Worm (Caenorhabditis elegans): Measurements from ENCODE around the gene C24A8.5.

C24A8.5 gene

DNA sequence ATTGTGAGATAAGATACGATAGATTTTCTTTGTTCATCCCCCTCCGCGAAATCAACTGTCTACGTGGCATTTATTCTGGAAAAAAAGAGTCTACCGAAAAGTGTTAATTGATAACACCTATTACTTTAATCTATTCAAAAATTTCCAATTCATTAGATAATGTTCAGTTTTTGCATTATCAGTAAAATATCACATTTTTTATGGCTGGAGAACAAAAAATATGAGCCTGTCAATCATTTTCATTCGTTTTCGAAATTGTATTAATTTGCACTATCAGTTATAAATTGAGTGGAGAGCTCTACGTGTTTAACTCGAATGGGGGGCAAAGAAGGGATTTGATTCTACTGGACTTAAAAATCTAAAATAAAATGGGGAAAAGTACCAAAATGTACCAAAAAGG, 30.3 kb upstream of the C24A8.5 start:
- TF ChIP-seq ces-1 (GFP tag; optimal IDR thresholded peaks at IDR 0.05) (no peak), ceh-83 (GFP tag; optimal IDR thresholded peaks at IDR 0.05) (no peak), mep-1 (tag; optimal IDR thresholded peaks at IDR 0.05) (no peak), lsy-2 (tag; optimal IDR thresholded peaks at IDR 0.05) (no peak), mab-5 (tag; optimal IDR thresholded peaks at IDR 0.05) (no peak), lin-32 (GFP tag; optimal IDR thresholded peaks at IDR 0.05) (no peak), zip-8 (tag; optimal IDR thresholded peaks at IDR 0.05) (no peak), nhr-12 (tag; optimal IDR thresholded peaks at IDR 0.05) (no peak), mls-2 (tag; optimal IDR thresholded peaks at IDR 0.05) (no peak), cnd-1 (tag; optimal IDR thresholded peaks at IDR 0.05) (no peak), sem-2 (GFP tag; optimal IDR thresholded peaks at IDR 0.05) (no peak), ceh-39 (tag; optimal IDR thresholded peaks at IDR 0.05) (no peak), ceh-43 (GFP tag; optimal IDR thresholded peaks at IDR 0.05) (no peak), sptf-1 (tag; optimal IDR thresholded peaks at IDR 0.05) (no peak)

DNA sequence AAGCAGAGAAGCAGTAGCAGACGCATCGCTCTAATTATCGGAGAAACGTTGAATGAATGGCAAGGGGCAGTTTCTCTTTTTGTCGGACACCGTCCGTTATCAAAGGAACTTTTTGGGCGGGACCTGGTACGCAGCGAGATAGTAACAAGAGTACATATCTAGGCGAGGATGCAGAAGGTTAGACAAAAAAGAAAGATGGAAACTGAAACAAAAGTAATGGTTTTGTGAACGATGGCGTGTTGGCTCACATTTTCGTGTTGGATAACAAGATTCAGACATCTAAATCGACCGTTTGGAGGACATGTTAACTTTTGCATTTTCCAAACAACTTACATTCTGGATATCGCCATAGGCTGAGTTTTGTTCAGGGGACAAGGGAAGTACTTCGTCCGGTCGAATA, 28.8 kb upstream of the C24A8.5 start, which contains the start of gene F14H12.6:
F14H12.6 (minus strand) TSS at position 101 of the 400 bp plus-strand sequence.
- no peak for TF ChIP-seq ceh-39 (tag; optimal IDR thresholded peaks at IDR 0.05)
- no peak for TF ChIP-seq elt-1 (tag; optimal IDR thresholded peaks at IDR 0.05; ENCODE audit: borderline replicate concordance, insufficient read depth)
- TF ChIP-seq blmp-1 (tag; optimal IDR thresholded peaks at IDR 0.05): no peak
- TF ChIP-seq lsy-2 (tag; optimal IDR thresholded peaks at IDR 0.05): no peak
- TF ChIP-seq drap-1 (GFP tag; optimal IDR thresholded peaks at IDR 0.05): no peak
- no peak for TF ChIP-seq ztf-11 (tag; optimal IDR thresholded peaks at IDR 0.05)
- no peak for TF ChIP-seq nhr-28 (tag; optimal IDR thresholded peaks at IDR 0.05)
- TF ChIP-seq tbx-8 (GFP tag; optimal IDR thresholded peaks at IDR 0.05): no peak
- no peak for TF ChIP-seq flh-1 (GFP tag; optimal IDR thresholded peaks at IDR 0.05)
- TF ChIP-seq snpc-4 (tag; optimal IDR thresholded peaks at IDR 0.05): no peak
- no peak for TF ChIP-seq M03D4.4 (tag; optimal IDR thresholded peaks at IDR 0.05)
- TF ChIP-seq zip-8 (tag; optimal IDR thresholded peaks at IDR 0.05): no peak

ce11 chrX:4353318-4353717, 24.6 kb upstream of the C24A8.5 start, which contains the start of gene col-165:
TSS of gene col-165 (plus strand) at chrX:4353618.
- TF ChIP-seq bed-3 (GFP tag; optimal IDR thresholded peaks at IDR 0.05): no peak
- TF ChIP-seq elt-1 (tag; optimal IDR thresholded peaks at IDR 0.05; ENCODE audit: borderline replicate concordance, insufficient read depth): no peak
- no peak for TF ChIP-seq nhr-12 (tag; optimal IDR thresholded peaks at IDR 0.05)
- TF ChIP-seq pha-4 (tag; optimal IDR thresholded peaks at IDR 0.05): no peak
- no peak for TF ChIP-seq nhr-76 (tag; optimal IDR thresholded peaks at IDR 0.05)
- no peak for TF ChIP-seq cnd-1 (tag; optimal IDR thresholded peaks at IDR 0.05)
- TF ChIP-seq unc-120 (tag; optimal IDR thresholded peaks at IDR 0.05; ENCODE audit: poor library complexity, severe bottlenecking): no peak
- TF ChIP-seq tbx-8 (GFP tag; optimal IDR thresholded peaks at IDR 0.05): no peak
- no peak for TF ChIP-seq ham-2 (GFP tag; optimal IDR thresholded peaks at IDR 0.05)
- no peak for TF ChIP-seq nhr-2 (tag; optimal IDR thresholded peaks at IDR 0.05)
- no peak for TF ChIP-seq sptf-1 (tag; optimal IDR thresholded peaks at IDR 0.05)
- no peak for TF ChIP-seq mab-5 (tag; optimal IDR thresholded peaks at IDR 0.05)
- no peak for TF ChIP-seq snpc-4 (tag; optimal IDR thresholded peaks at IDR 0.05)
- no peak for TF ChIP-seq M03D4.4 (tag; optimal IDR thresholded peaks at IDR 0.05)
- TF ChIP-seq nhr-28 (tag; optimal IDR thresholded peaks at IDR 0.05): no peak
- no peak for TF ChIP-seq zip-8 (tag; optimal IDR thresholded peaks at IDR 0.05)
- no peak for TF ChIP-seq ces-1 (GFP tag; optimal IDR thresholded peaks at IDR 0.05)

DNA sequence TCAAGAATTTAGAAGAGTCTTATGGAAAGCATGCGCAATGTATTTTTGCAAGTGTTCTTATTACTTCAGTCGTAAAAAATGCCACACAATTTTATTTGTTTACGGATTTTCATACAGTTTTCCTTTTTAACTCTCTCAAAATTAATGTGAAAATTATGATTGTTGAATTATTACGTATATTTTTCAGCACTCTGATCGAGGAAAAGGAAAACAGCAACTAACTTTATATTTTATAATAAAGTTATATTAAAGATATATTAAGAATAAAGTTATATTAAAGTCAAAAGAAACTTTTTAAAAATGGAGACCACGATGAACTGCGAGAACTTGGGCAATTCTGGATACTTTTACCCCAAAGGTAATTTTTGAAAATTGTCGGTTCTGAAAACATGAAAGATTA, 21.5 kb upstream of the C24A8.5 start, which contains the start of gene F14H12.2:
F14H12.2 (plus strand) TSS at position 301 of the 400 bp plus-strand sequence.
- TF ChIP-seq nhr-28 (tag; optimal IDR thresholded peaks at IDR 0.05) (no peak), elt-1 (tag; optimal IDR thresholded peaks at IDR 0.05; ENCODE audit: borderline replicate concordance, insufficient read depth) (no peak), ztf-11 (tag; optimal IDR thresholded peaks at IDR 0.05) (no peak), flh-1 (GFP tag; optimal IDR thresholded peaks at IDR 0.05) (no peak), unc-120 (tag; optimal IDR thresholded peaks at IDR 0.05; ENCODE audit: poor library complexity, severe bottlenecking) (no peak), tbx-8 (GFP tag; optimal IDR thresholded peaks at IDR 0.05) (no peak), mep-1 (tag; optimal IDR thresholded peaks at IDR 0.05) (no peak), zip-8 (tag; optimal IDR thresholded peaks at IDR 0.05) (no peak), pha-4 (tag; optimal IDR thresholded peaks at IDR 0.05) (no peak), nhr-12 (tag; optimal IDR thresholded peaks at IDR 0.05) (no peak), lin-32 (GFP tag; optimal IDR thresholded peaks at IDR 0.05) (no peak), nhr-2 (tag; optimal IDR thresholded peaks at IDR 0.05) (no peak), nhr-76 (tag; optimal IDR thresholded peaks at IDR 0.05) (no peak), sptf-1 (tag; optimal IDR thresholded peaks at IDR 0.05) (no peak), mls-2 (tag; optimal IDR thresholded peaks at IDR 0.05) (no peak), bed-3 (GFP tag; optimal IDR thresholded peaks at IDR 0.05) (no peak), mab-5 (tag; optimal IDR thresholded peaks at IDR 0.05) (no peak), lin-13 (tag; optimal IDR thresholded peaks at IDR 0.05) (no peak), ces-1 (GFP tag; optimal IDR thresholded peaks at IDR 0.05) (no peak)

Data from whole organism, mixed stage, embryonic.